Fruit fly (Drosophila melanogaster) whole organism, wandering third instar larva: ENCODE data around the gene CG8003.

Experiments
- Hnf4 ChIP-seq: fragments of 200-800 bp; sonication (Bioruptor generic); optimal IDR thresholded peaks from 2 replicates; lab custom pipeline; 2016; ENCODE audit warnings: missing biosample characterization, mild to moderate bottlenecking, missing genetic modification characterization
- Hr78 ChIP-seq: fragments of >200 bp; optimal IDR thresholded peaks from 2 replicates; lab custom pipeline; 2017; ENCODE audit warnings: missing biosample characterization, missing genetic modification characterization
- pan ChIP-seq: fragments of >200 bp; optimal IDR thresholded peaks from 2 replicates; lab custom pipeline; 2017

- TF ChIP-seq Hr78 (GFP tag; lab: Kevin White, UChicago) (no peak), pan (lab: Kevin White, UChicago) (no peak), Hnf4 (GFP tag; lab: Kevin White, UChicago) (no peak)
Observed at dm6 chr3L:10630885-10631359, 30.4 kb upstream of the CG8003 start, which contains the start of the genes CG42535, CG34001 and hay.
